Worm (Caenorhabditis elegans) whole organism, early embryonic: ENCODE data around the gene Y54G2A.15.

Experiments
- B0310.2 ChIP-seq: sonication (generic microtip); optimal IDR thresholded peaks from 2 replicates; lab custom pipeline; 2016; ENCODE audit warnings: mild to moderate bottlenecking, missing genetic modification characterization, missing compliant biosample characterization
- aly-1 ChIP-seq: sonication (generic microtip); optimal IDR thresholded peaks from 2 replicates; lab custom pipeline; 2016; ENCODE audit warnings: missing genetic modification characterization, missing compliant biosample characterization
- ama-1 ChIP-seq: fragments of 150-350 bp; optimal IDR thresholded peaks from 2 replicates; lab custom pipeline; 2014
- ceh-13 ChIP-seq: fragments of 200-800 bp; sonication (Bioruptor generic); optimal IDR thresholded peaks from 2 replicates; lab custom pipeline; 2018; ENCODE audit warnings: mild to moderate bottlenecking, missing genetic modification characterization, missing compliant biosample characterization
- flt-1 ChIP-seq: fragments of 200-800 bp; sonication (Bioruptor generic); IDR thresholded peaks from 2 replicates; pipeline ENCODE4 v1.3.6; 2022; ENCODE audit warnings: missing genetic modification characterization, missing compliant biosample characterization
- hmg-4 ChIP-seq: fragments of 200-800 bp; sonication (Bioruptor generic); optimal IDR thresholded peaks from 2 replicates; lab custom pipeline; 2018; ENCODE audit warnings: mild to moderate bottlenecking, missing genetic modification characterization, missing compliant biosample characterization
- hnd-1 ChIP-seq: sonication (generic microtip); optimal IDR thresholded peaks from 2 replicates; lab custom pipeline; 2016; ENCODE audit warnings: missing genetic modification characterization, missing compliant biosample characterization
- tbx-37 ChIP-seq: fragments of 200-800 bp; sonication (Bioruptor generic); conservative IDR thresholded peaks from 2 replicates; pipeline ENCODE4 v1.3.6; 2022; ENCODE audit warnings: missing genetic modification reagents, missing genetic modification characterization, missing compliant biosample characterization
- tra-4 ChIP-seq: sonication (generic microtip); optimal IDR thresholded peaks from 2 replicates; lab custom pipeline; 2017; ENCODE audit warnings: missing genetic modification characterization, missing compliant biosample characterization

ce11 chrIV:2843882-2844281 lies at the start of gene Y54G2A.15:
- TF ChIP-seq hmg-4 (GFP tag; lab: Kevin White, UChicago) (no peak), ama-1 (lab: Kevin White, UChicago) (no peak), flt-1 (no peak), tra-4 (tag; lab: Kevin White, UChicago) (no peak), B0310.2 (tag; lab: Kevin White, UChicago) (no peak), hnd-1 (tag; lab: Kevin White, UChicago) (no peak), tbx-37 (GFP tag; lab: Robert Waterston, UW) (no peak), ceh-13 (GFP tag; lab: Kevin White, UChicago) (no peak), aly-1 (tag; lab: Kevin White, UChicago) (no peak)
